Worm (Caenorhabditis elegans): Measurements from ENCODE around the gene F29G6.1.

F29G6.1 gene

DNA sequence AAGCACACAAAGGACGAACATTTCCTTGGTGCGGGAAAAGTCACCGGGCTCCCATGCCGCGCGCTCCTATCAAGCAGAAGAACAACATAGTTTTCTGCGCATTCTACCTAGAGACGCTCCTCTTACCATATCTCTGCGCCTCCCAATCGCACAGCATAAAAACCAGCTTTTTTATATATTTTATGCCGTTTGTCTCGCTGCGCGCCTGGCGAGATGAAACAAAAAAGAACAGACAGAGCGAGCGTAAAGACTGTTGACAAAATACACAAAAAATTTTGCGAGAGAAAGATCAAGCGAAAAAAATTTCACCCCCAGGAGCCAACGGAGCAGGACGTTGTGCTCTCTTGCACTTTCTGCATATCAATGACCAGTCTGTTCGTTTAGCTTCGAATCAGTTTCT, 24.3 kb upstream of the F29G6.1 start (continued):
- TF ChIP-seq Y75B8A.6 (GFP tag; IDR thresholded peaks at IDR 0.05) (no peak), ztf-7 (tag; optimal IDR thresholded peaks at IDR 0.05) (no peak), mep-1 (tag; optimal IDR thresholded peaks at IDR 0.05) (no peak), egl-43 (GFP tag; IDR thresholded peaks at IDR 0.05) (peak; percentile 19; the same call in 1 of the 2 replicates), lsy-2 (tag; optimal IDR thresholded peaks at IDR 0.05) (no peak)

DNA sequence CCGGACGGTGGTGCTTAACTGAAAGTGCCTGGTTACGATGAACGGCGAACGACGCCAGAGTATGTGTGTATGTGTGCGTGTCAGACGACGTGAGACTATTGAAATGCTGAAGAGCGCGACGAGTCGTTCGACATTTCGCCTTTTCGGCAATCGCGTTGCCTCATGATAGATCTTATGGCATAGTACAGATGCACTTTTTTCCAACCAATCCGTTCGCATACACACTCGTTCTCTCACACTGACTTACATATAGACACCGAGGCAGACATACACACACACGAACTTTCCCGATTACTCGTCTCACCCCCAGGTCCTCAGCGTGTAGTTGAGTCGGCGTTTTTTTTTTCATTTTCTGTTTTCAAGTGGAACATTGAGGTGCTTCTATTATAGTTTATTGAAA, 23.3 kb upstream of the F29G6.1 start:
- no peak for TF ChIP-seq F49E8.2 (tag; optimal IDR thresholded peaks at IDR 0.05; ENCODE audit: borderline replicate concordance)
- TF ChIP-seq lir-3 (tag; optimal IDR thresholded peaks at IDR 0.05) = no peak
- TF ChIP-seq nhr-48 (tag; optimal IDR thresholded peaks at IDR 0.05) = peak; percentile 14
- peak; percentile 87 for TF ChIP-seq hlh-30 (tag; optimal IDR thresholded peaks at IDR 0.05; ENCODE audit: insufficient read depth)
- TF ChIP-seq dmd-6 (GFP tag; IDR thresholded peaks at IDR 0.05) = peak; percentile 10; the same call in 1 of the 2 replicates
- TF ChIP-seq fos-1 (tag; optimal IDR thresholded peaks at IDR 0.05) = no peak
- no peak for TF ChIP-seq D1046.2 (GFP tag; IDR thresholded peaks at IDR 0.05)
- TF ChIP-seq nhr-28 (tag; optimal IDR thresholded peaks at IDR 0.05) = peak; percentile 55
- TF ChIP-seq ama-1 (optimal IDR thresholded peaks at IDR 0.05) = peak; percentile 1
- TF ChIP-seq mdl-1 (tag; optimal IDR thresholded peaks at IDR 0.05) = peak in 1 of 2 experiments; percentile 55
- TF ChIP-seq unc-62 (GFP tag; optimal IDR thresholded peaks at IDR 0.05 in 1 of 2) = peak in 1 of 2 experiments; percentile 99
- no peak for TF ChIP-seq unc-62 (tag; optimal IDR thresholded peaks at IDR 0.05)
- peak; percentile 8 to 37 for TF ChIP-seq lsy-2 (tag; optimal IDR thresholded peaks at IDR 0.05)
- peak; percentile 88 for TF ChIP-seq aha-1 (tag)
- peak; percentile 4 for TF ChIP-seq nhr-10 (tag; optimal IDR thresholded peaks at IDR 0.05)
- TF ChIP-seq mep-1 (tag; optimal IDR thresholded peaks at IDR 0.05) = peak; percentile 52
- TF ChIP-seq mes-2 (tag; optimal IDR thresholded peaks at IDR 0.05; ENCODE audit: poor library complexity, severe bottlenecking) = peak; percentile 7
- peak; percentile 42 for TF ChIP-seq hlh-11 (tag; optimal IDR thresholded peaks at IDR 0.05)
- TF ChIP-seq ceh-20 (GFP tag; IDR thresholded peaks at IDR 0.05) = peak; percentile 13; the same call in 1 of the 2 replicates

DNA sequence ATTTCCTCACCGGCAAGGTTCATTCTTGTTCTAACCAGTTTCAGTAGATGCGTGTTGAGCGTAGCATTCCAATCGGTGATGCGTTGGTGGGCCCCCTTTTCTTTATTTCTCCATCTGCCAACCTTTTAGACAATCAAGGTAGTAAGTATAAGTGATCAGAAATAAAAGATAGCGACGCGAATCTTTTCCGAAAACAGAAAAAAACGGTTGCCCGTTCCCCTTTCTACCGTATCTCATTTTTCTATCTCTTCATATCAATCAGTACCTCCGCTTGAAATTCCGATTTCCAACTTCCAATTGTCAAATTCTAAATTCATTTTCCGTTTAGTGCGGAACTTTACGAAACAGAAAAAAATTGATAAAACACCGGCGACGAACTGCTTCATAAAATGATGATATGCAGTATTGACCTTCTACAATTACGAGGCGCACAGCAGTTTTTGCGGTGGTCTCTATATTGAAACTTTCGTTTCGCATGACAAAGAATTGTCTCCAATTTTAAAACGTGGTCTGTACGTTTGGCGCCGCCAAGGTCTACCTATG, 22.7 kb upstream of the F29G6.1 start:
- peak; percentile 28 for TF ChIP-seq mes-2 (tag; optimal IDR thresholded peaks at IDR 0.05; ENCODE audit: poor library complexity, severe bottlenecking)
- TF ChIP-seq pqm-1 (tag; optimal IDR thresholded peaks at IDR 0.05) = peak; percentile 35
- peak; percentile 68 for TF ChIP-seq aha-1 (tag)
- peak; percentile 13 for TF ChIP-seq nhr-6 (tag; optimal IDR thresholded peaks at IDR 0.05)
- TF ChIP-seq ztf-7 (tag; optimal IDR thresholded peaks at IDR 0.05) = no peak
- no peak for TF ChIP-seq Y75B8A.6 (GFP tag; IDR thresholded peaks at IDR 0.05)
- peak; percentile 5 for TF ChIP-seq mxl-3 (GFP tag; optimal IDR thresholded peaks at IDR 0.05)
- peak; percentile 18 for TF ChIP-seq dmd-6 (GFP tag; IDR thresholded peaks at IDR 0.05)
- TF ChIP-seq nhr-102 (tag; optimal IDR thresholded peaks at IDR 0.05) = no peak
- peak in 1 of 2 experiments; percentile 78 for TF ChIP-seq unc-62 (GFP tag; optimal IDR thresholded peaks at IDR 0.05 in 1 of 2)
- no peak for TF ChIP-seq unc-62 (tag; optimal IDR thresholded peaks at IDR 0.05)
- no peak for TF ChIP-seq daf-16 (GFP tag; optimal IDR thresholded peaks at IDR 0.05)
- TF ChIP-seq daf-16 (tag; optimal IDR thresholded peaks at IDR 0.05) = no peak
- TF ChIP-seq T20F7.1 (GFP tag; optimal IDR thresholded peaks at IDR 0.05) = no peak
- TF ChIP-seq snpc-1.2 (GFP tag; IDR thresholded peaks at IDR 0.05) = no peak
- TF ChIP-seq spr-3 (GFP tag; optimal IDR thresholded peaks at IDR 0.05) = no peak
- no peak for TF ChIP-seq F44E2.7 (GFP tag; IDR thresholded peaks at IDR 0.05)
- 0 out of 2 replicates have a peak, but pooled peaks have one; percentile 28 for TF ChIP-seq tra-1 (GFP tag; IDR thresholded peaks at IDR 0.05)
- no peak for TF ChIP-seq lin-29 (GFP tag; IDR thresholded peaks at IDR 0.05)
- peak; percentile 32 for TF ChIP-seq nhr-28 (tag; optimal IDR thresholded peaks at IDR 0.05)
- no peak for TF ChIP-seq ceh-82 (tag; optimal IDR thresholded peaks at IDR 0.05)
- TF ChIP-seq hlh-30 (tag; optimal IDR thresholded peaks at IDR 0.05; ENCODE audit: insufficient read depth) = peak; percentile 10

DNA sequence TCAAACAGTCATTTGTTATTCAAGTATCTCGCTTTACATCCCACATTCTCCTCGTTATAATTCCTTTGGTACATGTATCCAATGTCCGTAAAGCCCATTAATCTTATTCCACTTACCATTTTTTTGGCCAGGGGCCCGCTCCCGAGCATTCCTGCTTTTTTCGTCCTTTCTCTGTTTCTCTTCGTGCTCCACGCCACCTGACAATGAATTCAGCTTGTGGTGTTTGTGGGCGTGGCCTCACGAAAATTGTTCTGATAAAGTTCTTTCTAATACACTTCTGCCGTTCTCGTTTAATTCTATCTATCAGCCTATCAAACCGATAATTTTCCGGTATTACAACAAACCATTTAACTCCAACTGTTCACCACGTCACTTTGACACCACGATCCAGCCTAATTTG, 22.0 kb upstream of the F29G6.1 start:
- TF ChIP-seq hif-1 (tag; optimal IDR thresholded peaks at IDR 0.05) (no peak), arid-1 (GFP tag; conservative IDR thresholded peaks at IDR 0.05) (no peak), unc-62 (GFP tag; optimal IDR thresholded peaks at IDR 0.05 in 1 of 2) (peak in 1 of 2 experiments; percentile 50), unc-62 (tag; optimal IDR thresholded peaks at IDR 0.05) (no peak), hlh-11 (tag; optimal IDR thresholded peaks at IDR 0.05) (peak; percentile 27), dmd-6 (GFP tag; IDR thresholded peaks at IDR 0.05) (peak; percentile 41), mes-2 (tag; optimal IDR thresholded peaks at IDR 0.05; ENCODE audit: poor library complexity, severe bottlenecking) (peak; percentile 2), hlh-30 (tag; optimal IDR thresholded peaks at IDR 0.05; ENCODE audit: insufficient read depth) (peak; percentile 58)

All from whole organism, L4 larva.